Fruit fly (Drosophila melanogaster) whole organism, wandering third instar larva: ENCODE data around the gene CG3568.

ENCODE experiments used
- Abd-B ChIP-seq: fragments of >200 bp; optimal IDR thresholded peaks from 2 replicates; lab custom pipeline; 2017; ENCODE audit warnings: missing biosample characterization, missing genetic modification characterization
- CG32264 ChIP-seq: fragments of 200-800 bp; sonication (Bioruptor generic); optimal IDR thresholded peaks from 2 replicates; lab custom pipeline; 2016; ENCODE audit warnings: missing biosample characterization, missing genetic modification characterization
- CG9705 ChIP-seq: fragments of 200-800 bp; sonication (Bioruptor generic); optimal IDR thresholded peaks from 2 replicates; lab custom pipeline; 2018; ENCODE audit warnings: missing biosample characterization, mild to moderate bottlenecking, missing genetic modification characterization
- CrebA ChIP-seq: fragments of 200-800 bp; sonication (Bioruptor generic); optimal IDR thresholded peaks from 2 replicates; lab custom pipeline; 2016; ENCODE audit warnings: missing biosample characterization, mild to moderate bottlenecking, missing genetic modification characterization, borderline replicate concordance
- Dfd ChIP-seq: fragments of >200 bp; optimal IDR thresholded peaks from 2 replicates; lab custom pipeline; 2017; ENCODE audit warnings: missing biosample characterization, missing genetic modification characterization
- Dif ChIP-seq: fragments of 200-275, 200-300 bp; sonication (Bioruptor generic); optimal IDR thresholded peaks from 2 replicates; lab custom pipeline; 2018; ENCODE audit warnings: missing biosample characterization, missing genetic modification characterization; ENCODE audit not compliant: partially characterized antibody
- GATAd ChIP-seq: sonication (Bioruptor generic); optimal IDR thresholded peaks from 2 replicates; lab custom pipeline; 2016; ENCODE audit warnings: missing biosample characterization, missing genetic modification characterization
- HLH106 ChIP-seq: fragments of 200-800 bp; optimal IDR thresholded peaks from 3 replicates; lab custom pipeline; 2019; ENCODE audit warnings: missing biosample characterization, mild to moderate bottlenecking, missing genetic modification characterization, moderate library complexity
- Hnf4 ChIP-seq: fragments of 200-800 bp; sonication (Bioruptor generic); optimal IDR thresholded peaks from 2 replicates; lab custom pipeline; 2016; ENCODE audit warnings: missing biosample characterization, mild to moderate bottlenecking, missing genetic modification characterization
- Hr78 ChIP-seq: fragments of >200 bp; optimal IDR thresholded peaks from 2 replicates; lab custom pipeline; 2017; ENCODE audit warnings: missing biosample characterization, missing genetic modification characterization
- Hr83 ChIP-seq: fragments of 200-300 bp; sonication (Bioruptor generic); optimal IDR thresholded peaks from 2 replicates; lab custom pipeline; 2016; ENCODE audit warnings: missing biosample characterization, mild to moderate bottlenecking, missing genetic modification characterization, moderate library complexity; ENCODE audit not compliant: poor library complexity, severe bottlenecking
- Jra ChIP-seq: sonication (Bioruptor generic); optimal IDR thresholded peaks from 2 replicates; lab custom pipeline; 2016; ENCODE audit warnings: missing biosample characterization, missing genetic modification characterization
- Mio ChIP-seq: sonication (Bioruptor generic); optimal IDR thresholded peaks from 2 replicates; lab custom pipeline; 2016; ENCODE audit warnings: missing biosample characterization, missing genetic modification characterization
- Myc ChIP-seq: fragments of >200 bp; optimal IDR thresholded peaks from 2 replicates; lab custom pipeline; 2017
- N ChIP-seq: fragments of >200 bp; optimal IDR thresholded peaks from 2 replicates; lab custom pipeline; 2018; ENCODE audit warnings: missing biosample characterization, missing external identifiers, missing genetic modification characterization
- OdsH ChIP-seq: fragments of 200-800 bp; sonication (Bioruptor generic); optimal IDR thresholded peaks from 2 replicates; lab custom pipeline; 2016; ENCODE audit warnings: missing biosample characterization, mild to moderate bottlenecking, missing genetic modification characterization
- Rel ChIP-seq, 2 experiments: fragments of 200-800 bp; sonication (Bioruptor generic) in 1 of 2; optimal IDR thresholded peaks; 2 replicates in 1 of 2; 3 replicates in 1 of 2; lab custom pipeline; 2016 to 2019; ENCODE audit warnings: mild to moderate bottlenecking in 2 of 2, missing biosample characterization in 2 of 2, missing genetic modification characterization in 2 of 2, moderate library complexity in 1 of 2
- Sp1 ChIP-seq: fragments of 200-800 bp; sonication (Bioruptor generic); optimal IDR thresholded peaks from 3 replicates; lab custom pipeline; 2019; ENCODE audit warnings: missing biosample characterization, mild to moderate bottlenecking, missing genetic modification characterization, moderate library complexity
- Vsx2 ChIP-seq: fragments of 200-300, 225-300 bp; sonication (Bioruptor generic); optimal IDR thresholded peaks from 2 replicates; lab custom pipeline; 2018; ENCODE audit warnings: missing biosample characterization, missing genetic modification characterization; ENCODE audit not compliant: partially characterized antibody
- br ChIP-seq: fragments of 200-800 bp; sonication (Bioruptor generic); optimal IDR thresholded peaks from 2 replicates; lab custom pipeline; 2016; ENCODE audit warnings: missing biosample characterization, missing genetic modification characterization
- brk ChIP-seq: fragments of 200-800 bp; sonication (Bioruptor generic); optimal IDR thresholded peaks from 2 replicates; lab custom pipeline; 2016; ENCODE audit warnings: missing biosample characterization, mild to moderate bottlenecking, missing genetic modification characterization
- dl ChIP-seq, 2 experiments: fragments of 175-275, 200-275 bp in 1 of 2; fragments of 200-275 bp in 1 of 2; sonication (Bioruptor generic); optimal IDR thresholded peaks; lab custom pipeline; 2018; ENCODE audit warnings: mild to moderate bottlenecking in 2 of 2, missing biosample characterization in 2 of 2, missing genetic modification characterization in 2 of 2, moderate library complexity in 2 of 2; ENCODE audit not compliant: partially characterized antibody in 2 of 2, insufficient read depth in 1 of 2
- dmrt93B ChIP-seq: fragments of 200-800 bp; sonication (Bioruptor generic); optimal IDR thresholded peaks from 2 replicates; lab custom pipeline; 2018; ENCODE audit warnings: missing biosample characterization, mild to moderate bottlenecking, missing genetic modification characterization
- dsf ChIP-seq: sonication (Bioruptor generic); optimal IDR thresholded peaks from 2 replicates; lab custom pipeline; 2016; ENCODE audit warnings: missing biosample characterization, missing genetic modification characterization, borderline replicate concordance
- ey ChIP-seq: fragments of 200-800 bp; sonication (Bioruptor generic); optimal IDR thresholded peaks from 2 replicates; lab custom pipeline; 2016; ENCODE audit warnings: missing biosample characterization, missing genetic modification characterization
- foxo ChIP-seq, 2 experiments: fragments of 200-800 bp; sonication (Bioruptor generic); optimal IDR thresholded peaks; 2 replicates in 1 of 2; 3 replicates in 1 of 2; lab custom pipeline; 2016 to 2017; ENCODE audit warnings: missing biosample characterization in 2 of 2, missing genetic modification characterization in 2 of 2
- fru ChIP-seq: fragments of 200-800 bp; sonication (Bioruptor generic); optimal IDR thresholded peaks from 3 replicates; lab custom pipeline; 2016; ENCODE audit warnings: missing biosample characterization, mild to moderate bottlenecking, missing genetic modification characterization
- h ChIP-seq: fragments of 200-800 bp; sonication (Bioruptor generic); optimal IDR thresholded peaks from 3 replicates; lab custom pipeline; 2016; ENCODE audit warnings: missing biosample characterization, mild to moderate bottlenecking, missing genetic modification characterization
- jim ChIP-seq: fragments of 175-275, 200-325 bp; sonication (Bioruptor generic); optimal IDR thresholded peaks from 2 replicates; lab custom pipeline; 2016; ENCODE audit warnings: missing biosample characterization, mild to moderate bottlenecking, missing genetic modification characterization
- lola ChIP-seq: fragments of >200 bp; optimal IDR thresholded peaks from 2 replicates; lab custom pipeline; 2017; ENCODE audit warnings: missing biosample characterization, missing genetic modification characterization
- pan ChIP-seq: fragments of >200 bp; optimal IDR thresholded peaks from 2 replicates; lab custom pipeline; 2017
- psq ChIP-seq: fragments of 200-800 bp; sonication (Bioruptor generic); optimal IDR thresholded peaks from 3 replicates; lab custom pipeline; 2017; ENCODE audit warnings: missing biosample characterization, mild to moderate bottlenecking, missing genetic modification characterization, moderate library complexity
- rgr ChIP-seq: fragments of 200-800 bp; sonication (Bioruptor generic); optimal IDR thresholded peaks from 3 replicates; lab custom pipeline; 2016; ENCODE audit warnings: missing biosample characterization, mild to moderate bottlenecking, missing genetic modification characterization
- sage ChIP-seq: fragments of 200-800 bp; sonication (Bioruptor generic); optimal IDR thresholded peaks from 2 replicates; lab custom pipeline; 2016; ENCODE audit warnings: missing biosample characterization, mild to moderate bottlenecking, missing genetic modification characterization
- sv ChIP-seq: fragments of 200-800 bp; sonication (Bioruptor generic); optimal IDR thresholded peaks from 3 replicates; lab custom pipeline; 2016; ENCODE audit warnings: missing biosample characterization, missing genetic modification characterization
- tai ChIP-seq: sonication (Bioruptor generic); optimal IDR thresholded peaks from 2 replicates; lab custom pipeline; 2016; ENCODE audit warnings: missing biosample characterization, missing genetic modification characterization
- usp ChIP-seq: fragments of >200 bp; optimal IDR thresholded peaks from 2 replicates; lab custom pipeline; 2017; ENCODE audit warnings: missing biosample characterization, missing genetic modification characterization
- woc ChIP-seq: sonication (Bioruptor generic); optimal IDR thresholded peaks from 2 replicates; lab custom pipeline; 2016; ENCODE audit warnings: missing biosample characterization, mild to moderate bottlenecking, missing genetic modification characterization

CG3568 gene

dm6 chrX:4503542-4503941 is 38.9 kb upstream of the CG3568 start:
- no peak for TF ChIP-seq Jra
- TF ChIP-seq GATAd (GFP tag; lab: Kevin White, UChicago): no peak
- no peak for TF ChIP-seq Hr83 (GFP tag; lab: Kevin White, UChicago)
- peak; percentile 13 for TF ChIP-seq psq (GFP tag; lab: Kevin White, UChicago)
- TF ChIP-seq sage (GFP tag; lab: Kevin White, UChicago): no peak
- TF ChIP-seq Hr78 (GFP tag; lab: Kevin White, UChicago): no peak
- TF ChIP-seq brk (GFP tag; lab: Kevin White, UChicago): no peak
- no peak for TF ChIP-seq sv (GFP tag; lab: Kevin White, UChicago)
- TF ChIP-seq br (GFP tag; lab: Kevin White, UChicago): peak; percentile 34
- TF ChIP-seq Myc (lab: Kevin White, UChicago): no peak
- TF ChIP-seq N (GFP tag; lab: Kevin White, UChicago): no peak
- TF ChIP-seq CG9705 (GFP tag; lab: Kevin White, UChicago): no peak
- TF ChIP-seq dl (GFP tag; optimal IDR thresholded peaks at IDR 0.05; lab: Kevin White, UChicago; ENCODE audit: insufficient read depth in 1 of 2, partially characterized antibody in 2 of 2): no peak
- no peak for TF ChIP-seq Mio (GFP tag; lab: Kevin White, UChicago)
- TF ChIP-seq Hnf4: peak; percentile 32
- TF ChIP-seq ey (GFP tag; lab: Kevin White, UChicago): peak; percentile 50
- TF ChIP-seq pan (lab: Kevin White, UChicago): no peak
- TF ChIP-seq dsf: no peak
- peak; percentile 48 for TF ChIP-seq fru (GFP tag; lab: Kevin White, UChicago)
- peak; percentile 7 for TF ChIP-seq woc
- TF ChIP-seq h (GFP tag; lab: Kevin White, UChicago): peak; percentile 43
- no peak for TF ChIP-seq tai
- no peak for TF ChIP-seq Dfd
- peak; percentile 44 for TF ChIP-seq rgr (GFP tag; lab: Kevin White, UChicago)
- no peak for TF ChIP-seq Rel (GFP tag; optimal IDR thresholded peaks at IDR 0.05; lab: Kevin White, UChicago)
- no peak for TF ChIP-seq Rel (tag; optimal IDR thresholded peaks at IDR 0.05; lab: Kevin White, UChicago)
- no peak for TF ChIP-seq lola (GFP tag; lab: Kevin White, UChicago)
- TF ChIP-seq CG32264 (GFP tag; lab: Kevin White, UChicago): no peak
- TF ChIP-seq Vsx2: no peak
- TF ChIP-seq HLH106 (tag; lab: Kevin White, UChicago): peak; percentile 50
- TF ChIP-seq OdsH: peak; percentile 45
- no peak for TF ChIP-seq CrebA
- TF ChIP-seq jim (GFP tag; lab: Kevin White, UChicago): no peak
- TF ChIP-seq foxo (GFP tag; optimal IDR thresholded peaks at IDR 0.05; lab: Kevin White, UChicago): peak in 1 of 2 experiments; percentile 58
- TF ChIP-seq Dif (GFP tag; lab: Kevin White, UChicago): no peak
- peak; percentile 19 for TF ChIP-seq Sp1 (GFP tag; lab: Kevin White, UChicago)
- peak; percentile 19 for TF ChIP-seq dmrt93B (GFP tag; lab: Kevin White, UChicago)
- TF ChIP-seq usp (GFP tag; lab: Kevin White, UChicago): no peak
- no peak for TF ChIP-seq Abd-B (GFP tag; lab: Kevin White, UChicago)

- TF ChIP-seq Mio (GFP tag; lab: Kevin White, UChicago) (no peak), foxo (GFP tag; optimal IDR thresholded peaks at IDR 0.05; lab: Kevin White, UChicago) (peak in 1 of 2 experiments; percentile 1), dmrt93B (GFP tag; lab: Kevin White, UChicago) (no peak)
These were observed 37.1 kb upstream of the CG3568 start for dm6 chrX:4505318-4505717.

dm6 chrX:4507121-4507520 is 35.3 kb upstream of the CG3568 start:
- TF ChIP-seq br (GFP tag; lab: Kevin White, UChicago) (peak; percentile 26), rgr (GFP tag; lab: Kevin White, UChicago) (peak; percentile 27), foxo (GFP tag; optimal IDR thresholded peaks at IDR 0.05; lab: Kevin White, UChicago) (peak in 1 of 2 experiments; percentile 48), fru (GFP tag; lab: Kevin White, UChicago) (peak; percentile 4), brk (GFP tag; lab: Kevin White, UChicago) (no peak), N (GFP tag; lab: Kevin White, UChicago) (no peak), jim (GFP tag; lab: Kevin White, UChicago) (no peak)
- TF ChIP-seq, all 38 proteins: peak for 4
